Worm (Caenorhabditis elegans) whole organism, young adult: ENCODE measurements around the gene C35D10.6.

Experiments used
- C06A6.2 ChIP-seq: fragments of 200-800 bp; sonication (Bioruptor generic); conservative IDR thresholded peaks from 2 replicates; pipeline ENCODE4 v1.3.6; 2022; ENCODE audit warnings: missing genetic modification characterization, missing compliant biosample characterization
- F22D6.2 ChIP-seq: sonication (generic microtip); optimal IDR thresholded peaks from 2 replicates; lab custom pipeline; 2016; ENCODE audit warnings: mild to moderate bottlenecking, missing genetic modification characterization, missing compliant biosample characterization
- F49E8.2 ChIP-seq: sonication (generic microtip); optimal IDR thresholded peaks from 3 replicates; lab custom pipeline; 2017; ENCODE audit warnings: missing genetic modification characterization, mild to moderate bottlenecking, missing compliant biosample characterization, antibody characterized with exemption, moderate library complexity; ENCODE audit not compliant: insufficient read depth
- F57C9.4 ChIP-seq: sonication (generic microtip); optimal IDR thresholded peaks from 2 replicates; lab custom pipeline; 2017; ENCODE audit warnings: mild to moderate bottlenecking, missing genetic modification characterization, missing compliant biosample characterization
- K11D2.4 ChIP-seq: fragments of 200-800 bp; sonication (Bioruptor generic); IDR thresholded peaks from 2 replicates; pipeline ENCODE4 v1.3.6; 2022; ENCODE audit warnings: missing genetic modification reagents, missing genetic modification characterization, missing compliant biosample characterization
- T26A5.8 ChIP-seq: sonication (generic microtip); optimal IDR thresholded peaks from 2 replicates; lab custom pipeline; 2016; ENCODE audit warnings: missing genetic modification characterization, missing compliant biosample characterization
- Y56A3A.18 ChIP-seq: fragments of 200-800 bp; sonication (Bioruptor generic); IDR thresholded peaks from 2 replicates; pipeline ENCODE4 v1.3.6; 2022; ENCODE audit warnings: missing genetic modification reagents, missing genetic modification characterization, missing compliant biosample characterization
- akir-1 ChIP-seq: fragments of 200-800 bp; sonication (Bioruptor generic); optimal IDR thresholded peaks from 2 replicates; lab custom pipeline; 2018; ENCODE audit warnings: mild to moderate bottlenecking, missing genetic modification characterization, moderate library complexity, missing compliant biosample characterization
- ama-1 ChIP-seq, 3 experiments: fragments of 150-350 bp in 1 of 3; sonication (generic microtip) in 2 of 3; optimal IDR thresholded peaks; 2 replicates each; lab custom pipeline; 2014 to 2018; ENCODE audit warnings: missing biosample characterization in 2 of 3, missing genetic modification characterization in 2 of 3, missing genetic modification reagents in 2 of 3
- aptf-2 ChIP-seq: fragments of 200-800 bp; sonication (Bioruptor generic); conservative IDR thresholded peaks from 2 replicates; pipeline ENCODE4 v1.3.6; 2022; ENCODE audit warnings: missing genetic modification reagents, missing genetic modification characterization, missing compliant biosample characterization
- attf-3 ChIP-seq: fragments of 200-800 bp; sonication (Bioruptor generic); conservative IDR thresholded peaks from 2 replicates; pipeline ENCODE4 v1.3.6; 2022; ENCODE audit warnings: missing genetic modification reagents, missing genetic modification characterization, missing compliant biosample characterization
- attf-6 ChIP-seq: fragments of 200-800 bp; sonication (Bioruptor generic); IDR thresholded peaks from 2 replicates; pipeline ENCODE4 v1.3.6; 2022; ENCODE audit warnings: missing genetic modification reagents, missing genetic modification characterization, missing compliant biosample characterization
- bed-1 ChIP-seq: fragments of 200-800 bp; sonication (Bioruptor generic); IDR thresholded peaks from 2 replicates; pipeline ENCODE4 v1.3.6; 2022; ENCODE audit warnings: missing genetic modification reagents, missing genetic modification characterization, missing compliant biosample characterization
- cebp-2 ChIP-seq: fragments of 200-800 bp; sonication (Bioruptor generic); IDR thresholded peaks from 2 replicates; pipeline ENCODE4 v1.3.6; 2022; ENCODE audit warnings: missing genetic modification characterization, missing compliant biosample characterization
- dpff-1 ChIP-seq: sonication (generic microtip); optimal IDR thresholded peaks from 2 replicates; lab custom pipeline; 2017; ENCODE audit warnings: mild to moderate bottlenecking, missing genetic modification characterization, missing compliant biosample characterization
- egl-44 ChIP-seq: fragments of 200-800 bp; sonication (Bioruptor generic); IDR thresholded peaks from 2 replicates; pipeline ENCODE4 v1.3.6; 2022; ENCODE audit warnings: missing genetic modification reagents, missing genetic modification characterization, missing compliant biosample characterization
- egrh-3 ChIP-seq: fragments of 200-800 bp; sonication (Bioruptor generic); IDR thresholded peaks from 2 replicates; pipeline ENCODE4 v1.3.6; 2022; ENCODE audit warnings: missing genetic modification reagents, missing genetic modification characterization, missing compliant biosample characterization
- ets-4 ChIP-seq: fragments of 200-800 bp; sonication (Bioruptor generic); optimal IDR thresholded peaks from 2 replicates; lab custom pipeline; 2018; ENCODE audit warnings: mild to moderate bottlenecking, missing genetic modification characterization, missing compliant biosample characterization
- fkh-3 ChIP-seq: sonication (generic microtip); optimal IDR thresholded peaks from 2 replicates; lab custom pipeline; 2016; ENCODE audit warnings: mild to moderate bottlenecking, missing genetic modification characterization, missing compliant biosample characterization
- gei-17 ChIP-seq: fragments of 200-800 bp; sonication (Bioruptor generic); optimal IDR thresholded peaks from 2 replicates; lab custom pipeline; 2018; ENCODE audit warnings: mild to moderate bottlenecking, missing genetic modification characterization, missing compliant biosample characterization
- hlh-12 ChIP-seq: sonication (generic microtip); optimal IDR thresholded peaks from 2 replicates; lab custom pipeline; 2016; ENCODE audit warnings: missing genetic modification characterization, missing compliant biosample characterization
- let-607 ChIP-seq, 2 experiments: fragments of 200-800 bp in 1 of 2; sonication (Bioruptor generic) in 1 of 2; sonication (generic microtip) in 1 of 2; optimal IDR thresholded peaks; 2 replicates each; lab custom pipeline; 2016 to 2018; ENCODE audit warnings: mild to moderate bottlenecking in 2 of 2, missing compliant biosample characterization in 2 of 2, missing genetic modification characterization in 2 of 2, moderate library complexity in 2 of 2, missing genotype in 1 of 2
- madf-8 ChIP-seq: fragments of 200-800 bp; sonication (Bioruptor generic); conservative IDR thresholded peaks from 2 replicates; pipeline ENCODE4 v1.3.6; 2022; ENCODE audit warnings: missing genetic modification reagents, missing genetic modification characterization, missing compliant biosample characterization
- nfya-1 ChIP-seq: sonication (generic microtip); optimal IDR thresholded peaks from 2 replicates; lab custom pipeline; 2017; ENCODE audit warnings: antibody characterized with exemption, missing compliant biosample characterization, missing genetic modification characterization, borderline replicate concordance; ENCODE audit not compliant: insufficient read depth
- nhr-120 ChIP-seq: fragments of 200-800 bp; sonication (Bioruptor generic); IDR thresholded peaks from 2 replicates; pipeline ENCODE4 v1.3.6; 2022; ENCODE audit warnings: missing genetic modification characterization, missing compliant biosample characterization
- pbrm-1 ChIP-seq: fragments of 200-800 bp; sonication (Bioruptor generic); IDR thresholded peaks from 2 replicates; pipeline ENCODE4 v1.3.6; 2022; ENCODE audit warnings: missing genetic modification reagents, missing genetic modification characterization, missing compliant biosample characterization
- rec-8 ChIP-seq, 2 experiments: sonication (generic microtip); optimal IDR thresholded peaks; 2 replicates each; lab custom pipeline; 2016; ENCODE audit warnings: mild to moderate bottlenecking in 2 of 2, missing genetic modification characterization in 2 of 2, missing genetic modification reagents in 2 of 2, missing genotype in 2 of 2, missing biosample characterization in 1 of 2, missing compliant biosample characterization in 1 of 2, moderate library complexity in 1 of 2
- repo-1 ChIP-seq: sonication (generic microtip); optimal IDR thresholded peaks from 2 replicates; lab custom pipeline; 2017; ENCODE audit warnings: mild to moderate bottlenecking, missing genetic modification characterization, missing compliant biosample characterization
- sea-2 ChIP-seq: fragments of 200-800 bp; sonication (Bioruptor generic); IDR thresholded peaks from 2 replicates; pipeline ENCODE4 v1.3.6; 2022; ENCODE audit warnings: missing genetic modification characterization, missing compliant biosample characterization
- snpc-4 ChIP-seq, 5 experiments: fragments of 150-350 bp in 1 of 5; sonication (generic microtip) in 4 of 5; optimal IDR thresholded peaks; 2 replicates each; lab custom pipeline; 2014 to 2018; ENCODE audit warnings: missing genetic modification characterization in 5 of 5, missing biosample characterization in 3 of 5, antibody characterized with exemption in 2 of 5, mild to moderate bottlenecking in 2 of 5, missing compliant biosample characterization in 2 of 5, missing genotype in 2 of 5, moderate library complexity in 2 of 5, missing genetic modification reagents in 1 of 5
- unc-130 ChIP-seq: sonication (generic microtip); optimal IDR thresholded peaks from 2 replicates; lab custom pipeline; 2016; ENCODE audit warnings: missing genetic modification reagents, missing genetic modification characterization, missing compliant biosample characterization

C35D10.6 gene

ce11 chrIII:4868643-4869042, 9.5 kb downstream of the C35D10.6 start, which contains the start of the genes msd-4 and C35D10.3:
msd-4 (minus strand) TSS chrIII:4868743.
C35D10.3 (plus strand) TSS chrIII:4868921.
- TF ChIP-seq repo-1 (tag; lab: Kevin White, UChicago) (no peak), hlh-12 (tag; lab: Kevin White, UChicago) (no peak), attf-3 (GFP tag; lab: Robert Waterston, UW) (no peak), let-607 (tag; optimal IDR thresholded peaks at IDR 0.05; lab: Kevin White, UChicago) (no peak), gei-17 (GFP tag; lab: Kevin White, UChicago) (no peak), bed-1 (GFP tag; lab: Robert Waterston, UW) (no peak), F49E8.2 (tag; lab: Kevin White, UChicago) (no peak), fkh-3 (tag; lab: Kevin White, UChicago) (no peak), F57C9.4 (no peak), nfya-1 (tag; lab: Kevin White, UChicago) (no peak), Y56A3A.18 (GFP tag; lab: Robert Waterston, UW) (no peak), T26A5.8 (tag; lab: Kevin White, UChicago) (no peak), ets-4 (no peak), unc-130 (GFP tag; lab: Kevin White, UChicago) (no peak)

DNA sequence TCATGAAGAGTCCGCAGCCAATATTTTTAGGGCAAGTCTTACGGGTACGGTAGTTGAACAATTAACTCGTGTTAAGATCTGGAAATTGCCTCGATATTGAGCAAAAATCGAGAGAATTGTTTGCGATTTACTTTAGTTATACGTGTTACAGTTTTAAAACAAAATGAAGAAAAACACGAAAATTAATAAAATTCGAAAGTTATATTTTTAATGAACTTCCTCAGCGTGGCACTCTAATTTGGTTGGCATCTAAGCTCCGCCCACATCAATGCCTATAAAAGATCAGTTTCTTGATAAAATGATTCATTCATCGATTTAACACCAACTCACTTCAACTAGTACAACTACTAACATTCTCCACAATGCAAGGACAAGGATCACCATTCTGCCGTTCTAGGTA, 11.3 kb downstream of the C35D10.6 start, which contains the start of gene gipc-1:
Gene gipc-1 (plus strand): TSS at position 301 of the 400 bp plus-strand sequence.
- TF ChIP-seq C06A6.2 (GFP tag; lab: Robert Waterston, UW) (no peak), F57C9.4 (no peak), aptf-2 (GFP tag; lab: Robert Waterston, UW) (no peak), F22D6.2 (no peak), snpc-4 (GFP tag; optimal IDR thresholded peaks at IDR 0.05; lab: Kevin White, UChicago) (no peak), snpc-4 (tag; optimal IDR thresholded peaks at IDR 0.05; lab: Kevin White, UChicago) (no peak)

DNA sequence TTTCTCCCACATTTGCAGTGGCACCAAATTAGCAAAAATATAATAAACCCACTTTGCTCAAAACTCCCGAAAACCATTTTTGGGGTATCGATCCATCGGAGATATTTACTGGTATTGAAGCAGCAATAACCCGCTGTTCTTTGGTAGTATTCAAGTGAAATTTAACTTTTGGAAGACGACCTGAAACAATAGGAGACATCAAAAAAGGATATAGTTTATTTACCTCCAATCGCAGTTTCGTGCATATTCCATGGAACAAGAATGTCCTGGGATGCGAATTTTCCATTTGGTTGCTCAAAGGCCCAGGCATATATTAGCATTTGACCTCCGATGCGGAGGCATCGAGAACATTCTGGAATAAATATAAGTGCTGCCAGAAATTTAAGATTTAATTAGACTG, 14.3 kb downstream of the C35D10.6 start:
- TF ChIP-seq cebp-2 (GFP tag; lab: Robert Waterston, UW) (no peak), T26A5.8 (tag; lab: Kevin White, UChicago) (no peak), unc-130 (GFP tag; lab: Kevin White, UChicago) (no peak), ama-1 (optimal IDR thresholded peaks at IDR 0.05; lab: Kevin White, UChicago) (no peak), ama-1 (GFP tag; optimal IDR thresholded peaks at IDR 0.05; lab: Kevin White, UChicago) (no peak), egl-44 (GFP tag; lab: Robert Waterston, UW) (no peak), snpc-4 (GFP tag; optimal IDR thresholded peaks at IDR 0.05; lab: Kevin White, UChicago) (no peak), snpc-4 (tag; optimal IDR thresholded peaks at IDR 0.05; lab: Kevin White, UChicago) (no peak), let-607 (tag; optimal IDR thresholded peaks at IDR 0.05; lab: Kevin White, UChicago) (no peak), akir-1 (no peak), egrh-3 (no peak), madf-8 (GFP tag; lab: Robert Waterston, UW) (no peak), pbrm-1 (no peak), dpff-1 (tag; lab: Kevin White, UChicago) (no peak), nhr-120 (GFP tag; lab: Robert Waterston, UW) (no peak), attf-6 (GFP tag; lab: Robert Waterston, UW) (no peak), C06A6.2 (GFP tag; lab: Robert Waterston, UW) (no peak), K11D2.4 (GFP tag; lab: Robert Waterston, UW) (no peak), sea-2 (no peak)
- TF ChIP-seq, all 124 proteins: peak for 0

- TF ChIP-seq rec-8 (tag; optimal IDR thresholded peaks at IDR 0.05; lab: Kevin White, UChicago) = no peak
Observed at ce11 chrIII:4874671-4875070, 15.5 kb downstream of the C35D10.6 start, which contains the start of gene C35D10.12. C35D10.12 (minus strand) TSS chrIII:4874771.
